Worm (Caenorhabditis elegans): Measurements from ENCODE around the gene F53F8.4.

DNA sequence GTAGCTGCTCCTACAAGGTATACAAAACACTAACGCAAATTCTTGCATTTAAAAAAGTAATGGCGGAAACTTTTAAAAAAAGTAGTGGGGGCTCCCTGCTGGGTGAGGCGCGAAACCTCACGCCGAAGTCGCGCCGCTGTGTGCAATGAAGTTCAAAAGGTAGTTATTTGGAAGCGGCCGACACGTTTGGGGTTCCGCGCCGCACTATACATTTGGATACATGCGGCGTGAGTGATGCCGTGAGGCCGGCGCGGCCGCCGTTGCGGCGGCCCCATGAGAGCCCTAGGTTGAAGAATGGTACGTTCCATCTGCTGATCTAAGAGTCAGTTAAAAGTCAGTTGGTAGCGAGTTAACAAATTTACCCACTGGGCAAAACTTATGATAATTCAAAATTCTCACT is 9.7 kb downstream of the F53F8.4 start:
- TF ChIP-seq him-1 (tag; optimal IDR thresholded peaks at IDR 0.05) (no peak), W03F9.2 (tag; optimal IDR thresholded peaks at IDR 0.05) (no peak)

Measured in whole organism, L4/young adult.